Worm (Caenorhabditis elegans): ENCODE measurements around the gene C40A11.4.

DNA sequence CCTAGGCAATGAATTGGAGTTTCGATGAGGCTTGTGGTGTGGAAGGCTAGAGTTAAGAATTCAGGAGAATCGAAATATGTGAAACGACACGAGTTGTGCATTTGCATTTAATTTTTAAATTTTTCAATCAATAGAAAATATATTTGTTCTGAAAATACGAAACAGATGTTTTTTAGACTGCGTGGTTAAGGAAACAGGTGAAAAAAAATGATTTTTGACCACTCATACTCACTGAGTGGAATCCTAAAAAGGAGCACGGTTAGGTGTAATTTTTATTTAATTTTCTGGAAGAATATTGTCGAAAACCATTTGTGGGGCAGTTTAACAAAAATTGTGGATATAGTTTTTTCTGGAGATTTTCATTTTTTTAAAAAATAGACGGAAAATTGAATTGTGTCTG is 20.4 kb upstream of the C40A11.4 start, which contains the start of gene srh-195:
- no peak for TF ChIP-seq tbx-2 (tag; optimal IDR thresholded peaks at IDR 0.05)
- TF ChIP-seq lin-11 (tag; optimal IDR thresholded peaks at IDR 0.05), result no peak
- TF ChIP-seq pag-3 (tag; optimal IDR thresholded peaks at IDR 0.05; ENCODE audit: borderline replicate concordance), result no peak
- no peak for TF ChIP-seq fkh-6 (tag; optimal IDR thresholded peaks at IDR 0.05)
- no peak for TF ChIP-seq pax-1 (tag; optimal IDR thresholded peaks at IDR 0.05)
- TF ChIP-seq ceh-30 (tag; optimal IDR thresholded peaks at IDR 0.05), result no peak
- no peak for TF ChIP-seq hlh-15 (tag; optimal IDR thresholded peaks at IDR 0.05)
- TF ChIP-seq ama-1 (optimal IDR thresholded peaks at IDR 0.05), result no peak
